Worm (Caenorhabditis elegans) whole organism, L1 larva: ENCODE measurements around the gene npr-32.

Source experiments
- jun-1 ChIP-seq: fragments of 150-350 bp; optimal IDR thresholded peaks from 2 replicates; lab custom pipeline; 2014; ENCODE audit warnings: missing biosample characterization, missing genetic modification reagents, missing genetic modification characterization
- mep-1 ChIP-seq: fragments of 150-350 bp; optimal IDR thresholded peaks from 2 replicates; lab custom pipeline; 2014; ENCODE audit warnings: missing biosample characterization, missing genetic modification characterization
- nhr-11 ChIP-seq: fragments of 150-350 bp; optimal IDR thresholded peaks from 2 replicates; lab custom pipeline; 2014; ENCODE audit warnings: missing biosample characterization, missing genetic modification characterization
- nhr-47 ChIP-seq: sonication (generic microtip); optimal IDR thresholded peaks from 2 replicates; lab custom pipeline; 2016; ENCODE audit warnings: mild to moderate bottlenecking, missing genetic modification characterization, moderate library complexity, missing compliant biosample characterization
- nhr-77 ChIP-seq: fragments of 150-350 bp; optimal IDR thresholded peaks from 2 replicates; lab custom pipeline; 2014; ENCODE audit warnings: missing biosample characterization, missing genetic modification characterization
- xbp-1 ChIP-seq: sonication (generic microtip); optimal IDR thresholded peaks from 2 replicates; lab custom pipeline; 2016; ENCODE audit warnings: missing genetic modification characterization, missing compliant biosample characterization
- zag-1 ChIP-seq: fragments of 150-350 bp; optimal IDR thresholded peaks from 2 replicates; lab custom pipeline; 2014; ENCODE audit warnings: missing biosample characterization, missing genetic modification characterization

DNA sequence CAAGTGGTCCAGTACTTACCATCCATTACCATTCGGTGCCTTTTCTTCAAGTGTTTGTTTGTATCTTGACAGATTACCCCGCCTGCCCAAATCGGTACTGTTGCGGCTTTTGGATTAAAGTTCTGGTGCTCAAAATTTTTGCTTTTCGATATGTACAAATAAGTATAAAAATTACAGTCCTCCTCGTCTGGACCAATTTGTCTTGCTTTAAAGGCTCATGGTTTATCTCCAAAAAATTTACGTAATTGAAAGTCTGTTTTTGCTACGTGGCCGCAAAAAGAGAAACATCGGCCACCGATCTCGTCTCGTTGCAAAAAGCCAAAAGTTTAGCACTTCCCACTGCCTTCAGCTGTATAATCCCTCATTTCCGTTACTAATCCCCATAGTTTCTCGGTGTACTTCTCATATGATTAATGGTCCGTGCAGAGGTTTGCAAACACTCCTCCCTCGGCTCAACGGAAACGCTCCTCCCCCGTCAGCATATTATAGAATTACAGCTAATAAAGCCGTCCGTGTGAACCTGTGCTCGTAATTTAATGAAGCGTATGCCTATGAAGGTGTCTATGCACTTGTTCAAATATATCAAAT lies 36.5 kb upstream of the npr-32 start:
- no peak for TF ChIP-seq nhr-11
- no peak for TF ChIP-seq zag-1 (tag; lab: Kevin White, UChicago)
- TF ChIP-seq nhr-47 (tag; lab: Kevin White, UChicago), result no peak
- TF ChIP-seq xbp-1 (tag; lab: Kevin White, UChicago), result no peak
- TF ChIP-seq nhr-77, result no peak
- TF ChIP-seq mep-1 (tag; lab: Kevin White, UChicago), result no peak
- no peak for TF ChIP-seq jun-1 (tag; lab: Kevin White, UChicago)
